Fruit fly (Drosophila melanogaster) whole organism, embryonic: Measurements from ENCODE around the gene Pde6.
A peak's percentile ranks its signal among the peaks of the same experiment; 100 is the strongest.

ENCODE experiments used
- Ada2b ChIP-seq: fragments of 200-800 bp; sonication (Bioruptor generic); IDR thresholded peaks from 2 replicates; pipeline ENCODE4 v1.3.6; 2022; ENCODE audit warnings: missing biosample characterization, missing genetic modification characterization
- Asciz ChIP-seq: fragments of 200-800 bp; sonication (Bioruptor generic); optimal IDR thresholded peaks from 2 replicates; lab custom pipeline; 2017; ENCODE audit warnings: missing biosample characterization, mild to moderate bottlenecking, missing genetic modification characterization, missing genetic modification reagents
- B-H1 ChIP-seq: fragments of 200-800 bp; sonication (Bioruptor generic); IDR thresholded peaks from 3 replicates; pipeline ENCODE4 v1.3.6; 2022; ENCODE audit warnings: missing biosample characterization, missing genetic modification characterization
- Bteb2 ChIP-seq: fragments of 200-800 bp; sonication (Bioruptor generic); optimal IDR thresholded peaks from 2 replicates; lab custom pipeline; 2016; ENCODE audit warnings: missing biosample characterization, missing genetic modification characterization
- CG10431 ChIP-seq: fragments of 200-800 bp; sonication (Bioruptor generic); optimal IDR thresholded peaks from 3 replicates; lab custom pipeline; 2018; ENCODE audit warnings: missing biosample characterization, mild to moderate bottlenecking, missing genetic modification characterization
- CG10959 ChIP-seq: fragments of 200-800 bp; sonication (Bioruptor generic); IDR thresholded peaks from 2 replicates; pipeline ENCODE4 v1.3.6; 2022; ENCODE audit warnings: missing biosample characterization, missing genetic modification characterization
- CG11456 ChIP-seq: fragments of 200-800 bp; sonication (Bioruptor generic); IDR thresholded peaks from 3 replicates; pipeline ENCODE4 v1.3.6; 2022; ENCODE audit warnings: missing biosample characterization, missing genetic modification characterization
- CG11560 ChIP-seq: fragments of 200-800 bp; sonication (Bioruptor generic); IDR thresholded peaks from 3 replicates; pipeline ENCODE4 v1.3.6; 2022; ENCODE audit warnings: missing biosample characterization, missing genetic modification characterization
- CG11723 ChIP-seq: fragments of 200-800 bp; sonication (Bioruptor generic); optimal IDR thresholded peaks from 2 replicates; lab custom pipeline; 2017; ENCODE audit warnings: missing biosample characterization, mild to moderate bottlenecking, missing genetic modification characterization
- CG13624 ChIP-seq: fragments of 200-800 bp; sonication (Bioruptor generic); optimal IDR thresholded peaks from 2 replicates; lab custom pipeline; 2016; ENCODE audit warnings: missing biosample characterization, missing genetic modification characterization
- CG14014 ChIP-seq: fragments of 200-800 bp; sonication (Bioruptor generic); IDR thresholded peaks from 2 replicates; pipeline ENCODE4 v1.3.6; 2022; ENCODE audit warnings: missing biosample characterization, missing genetic modification characterization
- CG15479 ChIP-seq: fragments of 200-800 bp; sonication (Bioruptor generic); optimal IDR thresholded peaks from 3 replicates; lab custom pipeline; 2019; ENCODE audit warnings: missing biosample characterization, mild to moderate bottlenecking, missing genetic modification characterization, moderate library complexity
- CG1602 ChIP-seq: fragments of 200-800 bp; sonication (Bioruptor generic); optimal IDR thresholded peaks from 3 replicates; lab custom pipeline; 2016; ENCODE audit warnings: missing biosample characterization, missing genetic modification characterization
- CG18011 ChIP-seq: fragments of 200-800 bp; sonication (Bioruptor generic); optimal IDR thresholded peaks from 2 replicates; lab custom pipeline; 2017; ENCODE audit warnings: missing biosample characterization, missing genetic modification characterization, mild to moderate bottlenecking, moderate library complexity, missing genotype
- CG2889 ChIP-seq: fragments of 200-800 bp; sonication (Bioruptor generic); IDR thresholded peaks from 3 replicates; pipeline ENCODE4 v1.3.6; 2022; ENCODE audit warnings: missing biosample characterization, missing genetic modification characterization
- CG6854 ChIP-seq: fragments of 200-800 bp; sonication (Bioruptor generic); optimal IDR thresholded peaks from 3 replicates; lab custom pipeline; 2017; ENCODE audit warnings: missing biosample characterization, mild to moderate bottlenecking, missing genetic modification characterization
- CG7987 ChIP-seq: fragments of 200-800 bp; sonication (Bioruptor generic); optimal IDR thresholded peaks from 2 replicates; lab custom pipeline; 2018; ENCODE audit warnings: missing biosample characterization, mild to moderate bottlenecking, missing genetic modification characterization, moderate library complexity
- CG9817 ChIP-seq: fragments of 200-800 bp; sonication (Bioruptor generic); optimal IDR thresholded peaks from 2 replicates; lab custom pipeline; 2018; ENCODE audit warnings: missing biosample characterization, mild to moderate bottlenecking, missing genetic modification characterization, moderate library complexity
- CoRest ChIP-seq: fragments of 200-800 bp; sonication (Bioruptor generic); optimal IDR thresholded peaks from 3 replicates; lab custom pipeline; 2018; ENCODE audit warnings: missing biosample characterization, mild to moderate bottlenecking, missing genetic modification characterization, moderate library complexity
- CrebB ChIP-seq: fragments of 200-800 bp; sonication (Bioruptor generic); optimal IDR thresholded peaks from 3 replicates; lab custom pipeline; 2018; ENCODE audit warnings: missing biosample characterization, mild to moderate bottlenecking, missing genetic modification characterization
- E2f1 ChIP-seq: fragments of 200-800 bp; sonication (Bioruptor generic); IDR thresholded peaks from 2 replicates; pipeline ENCODE4 v1.3.6; 2022; ENCODE audit warnings: missing biosample characterization, missing genetic modification characterization
- HHEX ChIP-seq: fragments of 200-800 bp; sonication (Bioruptor generic); optimal IDR thresholded peaks from 3 replicates; lab custom pipeline; 2017; ENCODE audit warnings: missing biosample characterization, mild to moderate bottlenecking, missing genetic modification characterization, missing genetic modification reagents
- HLH54F ChIP-seq: fragments of 200-800 bp; sonication (Bioruptor generic); optimal IDR thresholded peaks from 3 replicates; lab custom pipeline; 2016; ENCODE audit warnings: missing biosample characterization, missing genetic modification characterization
- Hey ChIP-seq: fragments of 200-800 bp; sonication (Bioruptor generic); optimal IDR thresholded peaks from 3 replicates; lab custom pipeline; 2018; ENCODE audit warnings: missing biosample characterization, mild to moderate bottlenecking, missing genetic modification characterization
- HmgD ChIP-seq: fragments of 200-800 bp; sonication (Bioruptor generic); optimal IDR thresholded peaks from 3 replicates; lab custom pipeline; 2016; ENCODE audit warnings: missing biosample characterization, missing genetic modification characterization
- Hr3 ChIP-seq: fragments of 200-800 bp; sonication (Bioruptor generic); optimal IDR thresholded peaks from 3 replicates; lab custom pipeline; 2016; ENCODE audit warnings: missing biosample characterization, missing genetic modification characterization
- Mes4 ChIP-seq: fragments of 200-800 bp; sonication (Bioruptor generic); optimal IDR thresholded peaks from 2 replicates; lab custom pipeline; 2016; ENCODE audit warnings: missing biosample characterization, missing genetic modification characterization
- NC2β ChIP-seq: fragments of 200-800 bp; sonication (Bioruptor generic); optimal IDR thresholded peaks from 2 replicates; lab custom pipeline; 2016; ENCODE audit warnings: missing biosample characterization, missing genetic modification characterization
- Sox100B ChIP-seq: fragments of 200-800 bp; sonication (Bioruptor generic); optimal IDR thresholded peaks from 3 replicates; lab custom pipeline; 2018; ENCODE audit warnings: missing biosample characterization, mild to moderate bottlenecking, missing genetic modification characterization
- Ssrp ChIP-seq: fragments of 200-800 bp; sonication (Bioruptor generic); optimal IDR thresholded peaks from 2 replicates; lab custom pipeline; 2018; ENCODE audit warnings: missing biosample characterization, mild to moderate bottlenecking, missing genetic modification characterization, moderate library complexity
- Tbp ChIP-seq: fragments of >200 bp; optimal IDR thresholded peaks from 2 replicates; lab custom pipeline; 2018; ENCODE audit warnings: missing biosample characterization, missing genetic modification characterization
- Usf ChIP-seq: fragments of 200-800 bp; sonication (Bioruptor generic); optimal IDR thresholded peaks from 2 replicates; lab custom pipeline; 2017; ENCODE audit warnings: missing genotype, missing biosample characterization, missing genetic modification characterization
- br ChIP-seq: fragments of >200 bp; optimal IDR thresholded peaks from 2 replicates; lab custom pipeline; 2017
- chm ChIP-seq: fragments of 200-800 bp; sonication (Bioruptor generic); IDR thresholded peaks from 2 replicates; pipeline ENCODE4 v1.3.6; 2022; ENCODE audit warnings: missing biosample characterization, missing genetic modification characterization
- ci ChIP-seq: fragments of 200-800 bp; sonication (Bioruptor generic); IDR thresholded peaks from 3 replicates; pipeline ENCODE4 v1.3.6; 2022; ENCODE audit warnings: missing biosample characterization, missing genetic modification characterization
- en ChIP-seq: fragments of 200-800 bp; sonication (Bioruptor generic); optimal IDR thresholded peaks from 2 replicates; lab custom pipeline; 2016; ENCODE audit warnings: missing biosample characterization, missing genetic modification characterization
- eve ChIP-seq, 2 experiments: fragments of >200 bp; optimal IDR thresholded peaks; 2 replicates each; lab custom pipeline; 2017; ENCODE audit warnings: missing biosample characterization in 2 of 2, missing genetic modification characterization in 2 of 2
- ewg ChIP-seq: fragments of 200-800 bp; sonication (Bioruptor generic); optimal IDR thresholded peaks from 3 replicates; lab custom pipeline; 2017; ENCODE audit warnings: mild to moderate bottlenecking, missing biosample characterization, missing genetic modification reagents, missing genetic modification characterization
- gem ChIP-seq: fragments of 200-800 bp; sonication (Bioruptor generic); optimal IDR thresholded peaks from 2 replicates; lab custom pipeline; 2019; ENCODE audit warnings: missing biosample characterization, mild to moderate bottlenecking, missing genetic modification characterization, moderate library complexity
- hth ChIP-seq: fragments of >200 bp; optimal IDR thresholded peaks from 2 replicates; lab custom pipeline; 2017; ENCODE audit warnings: inconsistent platforms
- lmd ChIP-seq: fragments of 200-800 bp; sonication (Bioruptor generic); IDR thresholded peaks from 2 replicates; pipeline ENCODE4 v1.3.6; 2022; ENCODE audit warnings: missing biosample characterization, missing genetic modification characterization
- nau ChIP-seq: fragments of 200-800 bp; sonication (Bioruptor generic); optimal IDR thresholded peaks from 3 replicates; lab custom pipeline; 2017; ENCODE audit warnings: missing biosample characterization, mild to moderate bottlenecking, missing genetic modification characterization, missing genetic modification reagents
- onecut ChIP-seq: fragments of 200-800 bp; sonication (Bioruptor generic); IDR thresholded peaks from 2 replicates; pipeline ENCODE4 v1.3.6; 2022; ENCODE audit warnings: missing biosample characterization, missing genetic modification characterization
- org-1 ChIP-seq: fragments of 200-800 bp; sonication (Bioruptor generic); optimal IDR thresholded peaks from 2 replicates; lab custom pipeline; 2017; ENCODE audit warnings: missing biosample characterization, missing genetic modification characterization
- peb ChIP-seq: fragments of 200-800 bp; sonication (Bioruptor generic); IDR thresholded peaks from 2 replicates; pipeline ENCODE4 v1.3.6; 2022; ENCODE audit warnings: missing biosample characterization, missing genetic modification characterization
- pnt ChIP-seq: fragments of 200-800 bp; sonication (Bioruptor generic); optimal IDR thresholded peaks from 3 replicates; lab custom pipeline; 2016; ENCODE audit warnings: missing biosample characterization, missing genetic modification characterization
- row ChIP-seq: fragments of 200-800 bp; sonication (Bioruptor generic); IDR thresholded peaks from 3 replicates; pipeline ENCODE4 v1.3.6; 2022; ENCODE audit warnings: missing biosample characterization, missing genetic modification characterization
- usp ChIP-seq: fragments of >200 bp; optimal IDR thresholded peaks from 2 replicates; lab custom pipeline; 2017; ENCODE audit warnings: missing biosample characterization, missing genetic modification characterization
- zen2 ChIP-seq: fragments of 200-800 bp; sonication (Bioruptor generic); IDR thresholded peaks from 3 replicates; pipeline ENCODE4 v1.3.6; 2022; ENCODE audit warnings: missing biosample characterization, missing genetic modification characterization; ENCODE audit not compliant: partially characterized antibody
- zfh2 ChIP-seq: fragments of 200-800 bp; sonication (Bioruptor generic); optimal IDR thresholded peaks from 2 replicates; lab custom pipeline; 2016; ENCODE audit warnings: missing biosample characterization, missing genetic modification characterization

The Pde6 gene

dm6 chr3R:14511123-14511908, 46.8 kb downstream of the Pde6 start, which contains the start of the genes HtrA2 and mRpL11 (continued):
- TF ChIP-seq row (peak; percentile 94), CG14014 (GFP tag; lab: Robert Waterston, UW) (no peak; the same call in 1 of the 2 replicates), CG11560 (tag; lab: Robert Waterston, UW) (no peak), Ssrp (tag; lab: Kevin White, UChicago) (peak; percentile 54), CG7987 (GFP tag; lab: Kevin White, UChicago) (peak; percentile 41), CG15479 (peak; percentile 49), NC2β (peak; percentile 32), usp (GFP tag; lab: Kevin White, UChicago) (no peak), eve (GFP tag; optimal IDR thresholded peaks at IDR 0.05; lab: Kevin White, UChicago) (no peak), Tbp (GFP tag; lab: Kevin White, UChicago) (peak; percentile 84), Ada2b (GFP tag; lab: Robert Waterston, UW) (no peak), nau (GFP tag; lab: Kevin White, UChicago) (peak; percentile 21), CG9817 (peak; percentile 73), onecut (GFP tag; lab: Robert Waterston, UW) (no peak), Bteb2 (GFP tag; lab: Kevin White, UChicago) (peak; percentile 23), Hey (tag; lab: Kevin White, UChicago) (no peak), br (no peak), zfh2 (GFP tag; lab: Kevin White, UChicago) (peak; percentile 78), CG10431 (GFP tag; lab: Kevin White, UChicago) (no peak), CG10959 (GFP tag; lab: Robert Waterston, UW) (peak; percentile 5; the same call in 1 of the 2 replicates), Usf (GFP tag; lab: Kevin White, UChicago) (peak; percentile 50), lmd (GFP tag; lab: Robert Waterston, UW) (peak; percentile 55; the same call in 1 of the 2 replicates), CoRest (tag; lab: Kevin White, UChicago) (peak; percentile 75), HmgD (GFP tag; lab: Kevin White, UChicago) (peak; percentile 78), E2f1 (peak; percentile 56; the same call in 1 of the 2 replicates), ci (GFP tag; lab: Robert Waterston, UW) (no peak; the same call in 2 of the 3 replicates), Asciz (GFP tag; lab: Kevin White, UChicago) (peak; percentile 21), B-H1 (no peak), Mes4 (GFP tag; lab: Kevin White, UChicago) (peak; percentile 62), CG11456 (GFP tag; lab: Robert Waterston, UW) (peak; percentile 53; the same call in 2 of the 3 replicates), HHEX (GFP tag; lab: Kevin White, UChicago) (no peak), chm (GFP tag; lab: Robert Waterston, UW) (no peak), pnt (GFP tag; lab: Kevin White, UChicago) (peak; percentile 30), CrebB (tag; lab: Kevin White, UChicago) (no peak), CG6854 (GFP tag; lab: Kevin White, UChicago) (no peak), CG18011 (GFP tag; lab: Kevin White, UChicago) (peak; percentile 99), CG2889 (GFP tag; lab: Robert Waterston, UW) (no peak), en (no peak), CG11723 (GFP tag; lab: Kevin White, UChicago) (no peak), peb (GFP tag; lab: Robert Waterston, UW) (0 out of 2 replicates have a peak, but pooled peaks have one; percentile 19), CG13624 (GFP tag; lab: Kevin White, UChicago) (peak; percentile 72), HLH54F (GFP tag; lab: Kevin White, UChicago) (peak; percentile 77), ewg (GFP tag; lab: Kevin White, UChicago) (no peak), hth (lab: Kevin White, UChicago) (no peak), zen2 (GFP tag; lab: Robert Waterston, UW) (peak; percentile 46; the same call in 1 of the 3 replicates), org-1 (GFP tag; lab: Kevin White, UChicago) (no peak), CG1602 (GFP tag; lab: Kevin White, UChicago) (peak; percentile 39), Hr3 (GFP tag; lab: Kevin White, UChicago) (peak; percentile 78), Sox100B (peak; percentile 42), gem (tag; lab: Kevin White, UChicago) (peak; percentile 74)
